Fruit fly (Drosophila melanogaster) whole organism, prepupa: ENCODE measurements around the gene CG45049.

Source experiments
- Ets21C ChIP-seq: fragments of 200-800 bp; sonication (Bioruptor generic); optimal IDR thresholded peaks from 3 replicates; lab custom pipeline; 2016; ENCODE audit warnings: missing biosample characterization, missing genetic modification characterization
- Hr4 ChIP-seq: fragments of 200-800 bp; sonication (Bioruptor generic); optimal IDR thresholded peaks from 3 replicates; lab custom pipeline; 2016; ENCODE audit warnings: missing biosample characterization, missing genetic modification characterization
- Lpt ChIP-seq: fragments of 200-800 bp; sonication (Bioruptor generic); optimal IDR thresholded peaks from 3 replicates; lab custom pipeline; 2016; ENCODE audit warnings: missing biosample characterization, missing genetic modification characterization
- Sox14 ChIP-seq: fragments of 200-800 bp; sonication (Bioruptor generic); optimal IDR thresholded peaks from 3 replicates; lab custom pipeline; 2016; ENCODE audit warnings: missing biosample characterization, missing genetic modification characterization
- acj6 ChIP-seq: fragments of 200-800 bp; sonication (Bioruptor generic); optimal IDR thresholded peaks from 3 replicates; lab custom pipeline; 2016; ENCODE audit warnings: missing biosample characterization, missing genetic modification characterization
- cyc ChIP-seq: fragments of 200-800 bp; sonication (Bioruptor generic); optimal IDR thresholded peaks from 3 replicates; lab custom pipeline; 2016; ENCODE audit warnings: missing biosample characterization, missing genetic modification characterization
- net ChIP-seq: fragments of 200-800 bp; sonication (Bioruptor generic); optimal IDR thresholded peaks from 3 replicates; lab custom pipeline; 2016; ENCODE audit warnings: missing biosample characterization, missing genetic modification characterization
- ss ChIP-seq, 2 experiments: fragments of 200-800 bp; sonication (Bioruptor generic); optimal IDR thresholded peaks; 2 replicates in 1 of 2; 3 replicates in 1 of 2; lab custom pipeline; 2017 to 2018; ENCODE audit warnings: mild to moderate bottlenecking in 2 of 2, missing biosample characterization in 2 of 2, missing genetic modification characterization in 2 of 2, moderate library complexity in 1 of 2
- svp ChIP-seq: fragments of 200-800 bp; sonication (Bioruptor generic); peaks from one replicate; lab custom pipeline; 2016; ENCODE audit warnings: missing biosample characterization, missing genetic modification characterization
- topi ChIP-seq: fragments of 200-800 bp; sonication (Bioruptor generic); optimal IDR thresholded peaks from 3 replicates; lab custom pipeline; 2016; ENCODE audit warnings: missing biosample characterization, missing genetic modification characterization

Gene CG45049

DNA sequence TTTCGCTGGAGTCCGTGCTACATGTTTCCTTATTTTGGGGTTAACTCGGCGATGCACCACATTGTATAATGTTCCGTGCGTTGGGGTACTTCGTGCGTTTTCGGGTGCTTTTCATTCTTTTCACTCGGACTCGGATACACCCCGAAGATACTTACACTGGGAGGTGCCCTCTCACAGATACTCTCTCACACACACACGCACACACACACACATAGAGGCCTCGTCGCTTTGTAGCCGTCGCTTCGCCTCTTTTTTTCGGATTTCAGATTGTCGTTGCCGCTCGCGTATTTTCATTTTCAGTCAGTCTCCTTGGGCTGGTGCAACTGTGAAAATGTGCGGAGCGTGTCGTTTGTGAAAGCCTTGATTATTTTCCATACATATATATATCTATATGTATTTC is 54.6 kb downstream of the CG45049 start (continued):
- TF ChIP-seq Ets21C (GFP tag; lab: Kevin White, UChicago) (no peak), svp (peak; percentile 87), Lpt (peak; percentile 25), ss (GFP tag; optimal IDR thresholded peaks at IDR 0.05; lab: Kevin White, UChicago) (peak; percentile 17 to 49), net (GFP tag; lab: Kevin White, UChicago) (peak; percentile 51), topi (GFP tag; lab: Kevin White, UChicago) (peak; percentile 42), Hr4 (GFP tag; lab: Kevin White, UChicago) (no peak), cyc (GFP tag; lab: Kevin White, UChicago) (no peak), Sox14 (GFP tag; lab: Kevin White, UChicago) (peak; percentile 35), acj6 (no peak)
